Worm (Caenorhabditis elegans) whole organism, young adult: ENCODE results near the gene casy-1.
A peak's percentile ranks its signal among the peaks of the same experiment; 100 is the strongest.

Experiments used
- B0019.2 ChIP-seq: fragments of 200-800 bp; sonication (Bioruptor generic); conservative IDR thresholded peaks from 2 replicates; pipeline ENCODE4 v1.3.6; 2022; ENCODE audit warnings: missing genetic modification reagents, missing genetic modification characterization, missing compliant biosample characterization
- B0261.1 ChIP-seq: sonication (generic microtip); optimal IDR thresholded peaks from 2 replicates; lab custom pipeline; 2016; ENCODE audit warnings: mild to moderate bottlenecking, missing genetic modification characterization, moderate library complexity, missing compliant biosample characterization
- C06A6.2 ChIP-seq: fragments of 200-800 bp; sonication (Bioruptor generic); conservative IDR thresholded peaks from 2 replicates; pipeline ENCODE4 v1.3.6; 2022; ENCODE audit warnings: missing genetic modification characterization, missing compliant biosample characterization
- F10E7.11 ChIP-seq: sonication (generic microtip); optimal IDR thresholded peaks from 2 replicates; lab custom pipeline; 2017; ENCODE audit warnings: mild to moderate bottlenecking, missing genetic modification characterization, moderate library complexity, missing compliant biosample characterization
- F39B2.1 ChIP-seq: fragments of 200-800 bp; sonication (Bioruptor generic); IDR thresholded peaks from 2 replicates; pipeline ENCODE4 v1.3.6; 2022; ENCODE audit warnings: missing genetic modification reagents, missing genetic modification characterization, missing compliant biosample characterization
- F52B5.7 ChIP-seq: sonication (generic microtip); optimal IDR thresholded peaks from 2 replicates; lab custom pipeline; 2016; ENCODE audit warnings: mild to moderate bottlenecking, missing genetic modification characterization, missing compliant biosample characterization
- F55B11.4 ChIP-seq: sonication (generic microtip); optimal IDR thresholded peaks from 2 replicates; lab custom pipeline; 2016; ENCODE audit warnings: missing compliant biosample characterization, missing genetic modification characterization, borderline replicate concordance; ENCODE audit not compliant: insufficient read depth
- F57A8.1 ChIP-seq: fragments of 200-800 bp; sonication (Bioruptor generic); optimal IDR thresholded peaks from 2 replicates; lab custom pipeline; 2018; ENCODE audit warnings: mild to moderate bottlenecking, missing genetic modification characterization, moderate library complexity, missing compliant biosample characterization
- F57C9.4 ChIP-seq: sonication (generic microtip); optimal IDR thresholded peaks from 2 replicates; lab custom pipeline; 2017; ENCODE audit warnings: mild to moderate bottlenecking, missing genetic modification characterization, missing compliant biosample characterization
- K11D2.4 ChIP-seq: fragments of 200-800 bp; sonication (Bioruptor generic); IDR thresholded peaks from 2 replicates; pipeline ENCODE4 v1.3.6; 2022; ENCODE audit warnings: missing genetic modification reagents, missing genetic modification characterization, missing compliant biosample characterization
- T07F8.4 ChIP-seq: sonication (generic microtip); optimal IDR thresholded peaks from 2 replicates; lab custom pipeline; 2016; ENCODE audit warnings: mild to moderate bottlenecking, missing genetic modification characterization, moderate library complexity, missing compliant biosample characterization
- Y53G8AR.9 ChIP-seq: fragments of 200-800 bp; sonication (Bioruptor generic); conservative IDR thresholded peaks from 2 replicates; pipeline ENCODE4 v1.3.6; 2022; ENCODE audit warnings: missing genetic modification reagents, missing genetic modification characterization, missing compliant biosample characterization
- Y67H2A.10 ChIP-seq: fragments of 200-800 bp; sonication (Bioruptor generic); conservative IDR thresholded peaks from 2 replicates; pipeline ENCODE4 v1.3.6; 2022; ENCODE audit warnings: missing genetic modification reagents, missing genetic modification characterization, missing compliant biosample characterization
- Y79H2A.3 ChIP-seq: fragments of 200-800 bp; sonication (Bioruptor generic); conservative IDR thresholded peaks from 2 replicates; pipeline ENCODE4 v1.3.6; 2022; ENCODE audit warnings: missing genetic modification reagents, missing genetic modification characterization, missing compliant biosample characterization
- ZK185.1 ChIP-seq: sonication (generic microtip); optimal IDR thresholded peaks from 2 replicates; lab custom pipeline; 2016; ENCODE audit warnings: mild to moderate bottlenecking, missing genetic modification characterization, missing compliant biosample characterization; ENCODE audit not compliant: poor library complexity, severe bottlenecking
- ama-1 ChIP-seq, 3 experiments: fragments of 150-350 bp in 1 of 3; sonication (generic microtip) in 2 of 3; optimal IDR thresholded peaks; 2 replicates each; lab custom pipeline; 2014 to 2018; ENCODE audit warnings: missing biosample characterization in 2 of 3, missing genetic modification characterization in 2 of 3, missing genetic modification reagents in 2 of 3
- aptf-2 ChIP-seq: fragments of 200-800 bp; sonication (Bioruptor generic); conservative IDR thresholded peaks from 2 replicates; pipeline ENCODE4 v1.3.6; 2022; ENCODE audit warnings: missing genetic modification reagents, missing genetic modification characterization, missing compliant biosample characterization
- aptf-3 ChIP-seq: fragments of 200-800 bp; sonication (Bioruptor generic); IDR thresholded peaks from 2 replicates; pipeline ENCODE4 v1.3.6; 2022; ENCODE audit warnings: missing genetic modification characterization, missing compliant biosample characterization
- atf-7 ChIP-seq: sonication (generic microtip); optimal IDR thresholded peaks from 2 replicates; lab custom pipeline; 2017; ENCODE audit warnings: mild to moderate bottlenecking, missing genetic modification characterization, missing compliant biosample characterization
- attf-5 ChIP-seq: fragments of 200-800 bp; sonication (Bioruptor generic); optimal IDR thresholded peaks from 2 replicates; lab custom pipeline; 2018; ENCODE audit warnings: mild to moderate bottlenecking, missing genetic modification characterization, missing compliant biosample characterization
- bed-1 ChIP-seq: fragments of 200-800 bp; sonication (Bioruptor generic); IDR thresholded peaks from 2 replicates; pipeline ENCODE4 v1.3.6; 2022; ENCODE audit warnings: missing genetic modification reagents, missing genetic modification characterization, missing compliant biosample characterization
- ccch-3 ChIP-seq: fragments of 200-800 bp; sonication (Bioruptor generic); optimal IDR thresholded peaks from 2 replicates; lab custom pipeline; 2018; ENCODE audit warnings: mild to moderate bottlenecking, missing genetic modification characterization, missing compliant biosample characterization
- ceh-100 ChIP-seq: fragments of 200-800 bp; sonication (Bioruptor generic); IDR thresholded peaks from 2 replicates; pipeline ENCODE4 v1.3.6; 2022; ENCODE audit warnings: missing genetic modification reagents, missing genetic modification characterization, missing compliant biosample characterization
- ceh-27 ChIP-seq: fragments of 200-800 bp; sonication (Bioruptor generic); optimal IDR thresholded peaks from 2 replicates; lab custom pipeline; 2018; ENCODE audit warnings: mild to moderate bottlenecking, missing genetic modification characterization, moderate library complexity, missing compliant biosample characterization
- ceh-79 ChIP-seq: sonication (generic microtip); optimal IDR thresholded peaks from 2 replicates; lab custom pipeline; 2017; ENCODE audit warnings: mild to moderate bottlenecking, missing genetic modification characterization, missing compliant biosample characterization
- dpl-1 ChIP-seq: fragments of 150-350 bp; optimal IDR thresholded peaks from 2 replicates; lab custom pipeline; 2014; ENCODE audit warnings: missing biosample characterization, missing genetic modification reagents, missing genetic modification characterization
- gei-17 ChIP-seq: fragments of 200-800 bp; sonication (Bioruptor generic); optimal IDR thresholded peaks from 2 replicates; lab custom pipeline; 2018; ENCODE audit warnings: mild to moderate bottlenecking, missing genetic modification characterization, missing compliant biosample characterization
- hrde-1 ChIP-seq: sonication (generic microtip); optimal IDR thresholded peaks from 2 replicates; lab custom pipeline; 2016; ENCODE audit warnings: missing genetic modification characterization, mild to moderate bottlenecking, missing compliant biosample characterization, moderate library complexity, missing genotype, missing genetic modification reagents, borderline replicate concordance
- lag-1 ChIP-seq: fragments of 200-800 bp; sonication (Bioruptor generic); IDR thresholded peaks from 2 replicates; pipeline ENCODE4 v1.3.6; 2022; ENCODE audit warnings: missing genetic modification reagents, missing genetic modification characterization, missing compliant biosample characterization
- let-607 ChIP-seq, 2 experiments: fragments of 200-800 bp in 1 of 2; sonication (Bioruptor generic) in 1 of 2; sonication (generic microtip) in 1 of 2; optimal IDR thresholded peaks; 2 replicates each; lab custom pipeline; 2016 to 2018; ENCODE audit warnings: mild to moderate bottlenecking in 2 of 2, missing compliant biosample characterization in 2 of 2, missing genetic modification characterization in 2 of 2, moderate library complexity in 2 of 2, missing genotype in 1 of 2
- lin-26 ChIP-seq: fragments of 200-800 bp; sonication (Bioruptor generic); IDR thresholded peaks from 2 replicates; pipeline ENCODE4 v1.3.6; 2022; ENCODE audit warnings: missing genetic modification reagents, missing genetic modification characterization, missing compliant biosample characterization
- lin-40 ChIP-seq: sonication (generic microtip); optimal IDR thresholded peaks from 2 replicates; lab custom pipeline; 2016; ENCODE audit warnings: missing genetic modification characterization, mild to moderate bottlenecking, missing compliant biosample characterization, missing genotype, missing genetic modification reagents
- lin-54 ChIP-seq: fragments of 200-800 bp; sonication (Bioruptor generic); optimal IDR thresholded peaks from 2 replicates; lab custom pipeline; 2018; ENCODE audit warnings: mild to moderate bottlenecking, missing genetic modification characterization, missing compliant biosample characterization
- lir-1 ChIP-seq: fragments of 200-800 bp; sonication (Bioruptor generic); conservative IDR thresholded peaks from 2 replicates; pipeline ENCODE4 v1.3.6; 2022; ENCODE audit warnings: missing genetic modification reagents, missing genetic modification characterization, missing compliant biosample characterization
- madf-8 ChIP-seq: fragments of 200-800 bp; sonication (Bioruptor generic); conservative IDR thresholded peaks from 2 replicates; pipeline ENCODE4 v1.3.6; 2022; ENCODE audit warnings: missing genetic modification reagents, missing genetic modification characterization, missing compliant biosample characterization
- mcd-1 ChIP-seq: fragments of 200-800 bp; sonication (Bioruptor generic); IDR thresholded peaks from 2 replicates; pipeline ENCODE4 v1.3.6; 2022; ENCODE audit warnings: missing genetic modification reagents, missing genetic modification characterization, missing compliant biosample characterization
- mel-28 ChIP-seq: sonication (generic microtip); optimal IDR thresholded peaks from 2 replicates; lab custom pipeline; 2016; ENCODE audit warnings: borderline replicate concordance, mild to moderate bottlenecking, missing genetic modification characterization, missing compliant biosample characterization
- nfya-1 ChIP-seq: sonication (generic microtip); optimal IDR thresholded peaks from 2 replicates; lab custom pipeline; 2017; ENCODE audit warnings: antibody characterized with exemption, missing compliant biosample characterization, missing genetic modification characterization, borderline replicate concordance; ENCODE audit not compliant: insufficient read depth
- pbrm-1 ChIP-seq: fragments of 200-800 bp; sonication (Bioruptor generic); IDR thresholded peaks from 2 replicates; pipeline ENCODE4 v1.3.6; 2022; ENCODE audit warnings: missing genetic modification reagents, missing genetic modification characterization, missing compliant biosample characterization
- snpc-1.1 ChIP-seq: sonication (generic microtip); optimal IDR thresholded peaks from 2 replicates; lab custom pipeline; 2017; ENCODE audit warnings: missing genetic modification characterization, mild to moderate bottlenecking, missing compliant biosample characterization, antibody characterized with exemption, moderate library complexity, missing genotype, missing genetic modification reagents; ENCODE audit not compliant: insufficient read depth
- snpc-1.3 ChIP-seq: sonication (generic microtip); optimal IDR thresholded peaks from 2 replicates; lab custom pipeline; 2017; ENCODE audit warnings: missing genetic modification characterization, mild to moderate bottlenecking, missing compliant biosample characterization, antibody characterized with exemption, moderate library complexity, missing genotype, missing genetic modification reagents; ENCODE audit not compliant: insufficient read depth
- snpc-4 ChIP-seq, 5 experiments: fragments of 150-350 bp in 1 of 5; sonication (generic microtip) in 4 of 5; optimal IDR thresholded peaks; 2 replicates each; lab custom pipeline; 2014 to 2018; ENCODE audit warnings: missing genetic modification characterization in 5 of 5, missing biosample characterization in 3 of 5, antibody characterized with exemption in 2 of 5, mild to moderate bottlenecking in 2 of 5, missing compliant biosample characterization in 2 of 5, missing genotype in 2 of 5, moderate library complexity in 2 of 5, missing genetic modification reagents in 1 of 5
- sptf-2 ChIP-seq: fragments of 200-800 bp; sonication (Bioruptor generic); optimal IDR thresholded peaks from 2 replicates; lab custom pipeline; 2018; ENCODE audit warnings: mild to moderate bottlenecking, missing genetic modification characterization, missing compliant biosample characterization
- tbp1 ChIP-seq: fragments of 200-800 bp; sonication (Bioruptor generic); optimal IDR thresholded peaks from 2 replicates; lab custom pipeline; 2018; ENCODE audit warnings: mild to moderate bottlenecking, missing genetic modification characterization, missing compliant biosample characterization
- zfh-2 ChIP-seq: fragments of 200-800 bp; sonication (Bioruptor generic); conservative IDR thresholded peaks from 2 replicates; pipeline ENCODE4 v1.3.6; 2022; ENCODE audit warnings: missing genetic modification reagents, missing genetic modification characterization, missing compliant biosample characterization
- ztf-28 ChIP-seq: fragments of 200-800 bp; sonication (Bioruptor generic); IDR thresholded peaks from 2 replicates; pipeline ENCODE4 v1.3.6; 2022; ENCODE audit warnings: missing genetic modification reagents, missing genetic modification characterization, missing compliant biosample characterization

casy-1 gene

DNA sequence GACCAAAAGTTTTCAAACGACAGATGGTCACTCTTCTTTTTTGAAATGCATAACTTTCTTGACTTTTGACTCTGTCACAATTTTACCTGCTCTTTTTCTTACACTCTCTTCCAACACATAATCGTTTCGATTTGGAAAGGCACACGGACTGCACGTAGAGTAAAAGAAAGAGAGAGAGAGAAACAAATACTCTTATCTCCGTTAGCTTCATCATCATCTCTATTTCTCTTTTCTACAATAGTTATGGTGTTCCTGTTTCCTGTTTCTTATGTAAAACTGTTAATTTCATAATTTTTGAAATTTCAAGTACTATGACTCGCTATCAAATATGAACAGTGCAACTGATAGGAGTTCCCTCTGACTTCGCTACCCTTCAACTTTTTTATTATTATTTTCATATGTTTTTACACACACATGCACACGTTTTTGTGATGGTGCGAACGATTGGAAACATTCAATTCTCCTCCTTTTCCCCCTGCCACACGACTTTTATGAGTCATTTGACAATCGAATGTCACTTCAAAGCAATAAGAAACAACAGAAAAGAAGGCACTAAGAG is 26.3 kb downstream of the casy-1 start (continued):
- TF ChIP-seq T07F8.4 (tag; lab: Kevin White, UChicago) = no peak
- no peak for TF ChIP-seq mcd-1 (GFP tag; lab: Robert Waterston, UW)
- no peak for TF ChIP-seq B0261.1 (tag; lab: Kevin White, UChicago)
- TF ChIP-seq F57C9.4 (tag; lab: Kevin White, UChicago) = no peak
- no peak for TF ChIP-seq ceh-27
- no peak for TF ChIP-seq ama-1 (optimal IDR thresholded peaks at IDR 0.05; lab: Kevin White, UChicago)
- no peak for TF ChIP-seq ama-1 (GFP tag; optimal IDR thresholded peaks at IDR 0.05; lab: Kevin White, UChicago)
- TF ChIP-seq mel-28 (tag; lab: Kevin White, UChicago) = no peak
- TF ChIP-seq hrde-1 = no peak
- no peak for TF ChIP-seq nfya-1
- TF ChIP-seq zfh-2 (GFP tag; lab: Robert Waterston, UW) = no peak
- no peak for TF ChIP-seq F39B2.1 (GFP tag; lab: Robert Waterston, UW)
- TF ChIP-seq lin-40 = no peak
- no peak for TF ChIP-seq lin-54 (GFP tag; lab: Kevin White, UChicago)
- TF ChIP-seq snpc-1.3 (tag; lab: Kevin White, UChicago) = no peak
- no peak for TF ChIP-seq snpc-1.1 (tag; lab: Kevin White, UChicago)
- no peak for TF ChIP-seq ceh-100 (GFP tag; lab: Robert Waterston, UW)
- no peak for TF ChIP-seq atf-7 (tag; lab: Kevin White, UChicago)
- TF ChIP-seq tbp1 (GFP tag; lab: Kevin White, UChicago) = no peak
- TF ChIP-seq madf-8 = no peak
- TF ChIP-seq F57A8.1 = no peak
- TF ChIP-seq F10E7.11 (tag; lab: Kevin White, UChicago) = no peak
- peak; percentile 49 for TF ChIP-seq attf-5 (GFP tag; lab: Kevin White, UChicago)
- TF ChIP-seq Y53G8AR.9 (GFP tag; lab: Robert Waterston, UW) = no peak
- no peak for TF ChIP-seq snpc-4 (GFP tag; optimal IDR thresholded peaks at IDR 0.05; lab: Kevin White, UChicago)
- TF ChIP-seq snpc-4 (tag; optimal IDR thresholded peaks at IDR 0.05; lab: Kevin White, UChicago) = peak in 1 of 4 experiments; percentile 0
- no peak for TF ChIP-seq F52B5.7 (tag; lab: Kevin White, UChicago)
- TF ChIP-seq lin-26 (GFP tag; lab: Robert Waterston, UW) = no peak
- no peak for TF ChIP-seq K11D2.4 (GFP tag; lab: Robert Waterston, UW)
- TF ChIP-seq ceh-79 (tag; lab: Kevin White, UChicago) = no peak
- no peak for TF ChIP-seq lir-1 (GFP tag; lab: Robert Waterston, UW)
- TF ChIP-seq F55B11.4 (tag; lab: Kevin White, UChicago) = no peak
- TF ChIP-seq ZK185.1 = peak; percentile 1
- no peak for TF ChIP-seq aptf-3 (GFP tag; lab: Robert Waterston, UW)
- TF ChIP-seq gei-17 = no peak
- TF ChIP-seq lag-1 (GFP tag; lab: Robert Waterston, UW) = no peak
- TF ChIP-seq Y79H2A.3 = no peak
- TF ChIP-seq ccch-3 (GFP tag; lab: Kevin White, UChicago) = no peak
- no peak for TF ChIP-seq bed-1 (GFP tag; lab: Robert Waterston, UW)
- no peak for TF ChIP-seq B0019.2 (GFP tag; lab: Robert Waterston, UW)
- TF ChIP-seq Y67H2A.10 = no peak
- TF ChIP-seq dpl-1 = no peak
- peak; percentile 71 to 72 for TF ChIP-seq let-607 (tag; optimal IDR thresholded peaks at IDR 0.05; lab: Kevin White, UChicago)
- TF ChIP-seq C06A6.2 (GFP tag; lab: Robert Waterston, UW) = no peak
- TF ChIP-seq sptf-2 (GFP tag; lab: Kevin White, UChicago) = no peak
- no peak for TF ChIP-seq pbrm-1 (GFP tag; lab: Robert Waterston, UW)
- no peak for TF ChIP-seq aptf-2 (GFP tag; lab: Robert Waterston, UW)
- TF ChIP-seq ztf-28 = no peak
